ENCODE assay signal across 4 fruit fly cellular contexts in the genomic region with DNA sequence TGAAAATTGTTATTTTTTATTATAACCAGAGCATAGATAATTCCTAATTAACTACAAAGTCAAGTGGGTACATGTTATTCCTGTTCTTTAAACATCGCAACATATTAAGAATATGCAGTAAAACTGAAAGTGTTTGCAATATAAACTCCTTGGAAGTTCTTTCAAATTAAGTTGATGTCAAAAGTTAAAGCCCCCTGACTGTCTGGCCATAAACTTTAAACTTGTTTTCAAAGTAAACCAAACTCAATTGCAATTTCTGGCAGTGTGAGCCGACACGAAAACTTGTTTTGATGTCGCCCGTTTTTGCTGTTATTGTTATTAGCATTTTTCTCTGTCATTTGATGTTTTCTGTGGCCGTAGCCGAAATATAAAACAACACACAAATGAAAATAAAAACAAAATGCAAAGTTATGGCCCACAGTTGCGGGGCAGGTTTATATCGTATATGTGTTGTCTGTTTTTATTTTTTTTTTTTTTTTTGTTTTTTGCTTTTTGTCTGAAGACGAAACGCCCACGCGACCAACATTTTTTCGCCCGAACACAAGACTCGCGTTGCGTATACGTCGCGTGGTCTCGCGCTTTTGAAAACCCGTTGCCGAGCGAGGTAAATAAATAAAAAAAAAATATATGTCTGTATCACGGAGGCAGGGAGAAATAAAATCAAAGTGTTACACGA.
TF ChIP-seq lines count a peak whose summit lies in the region.

No protein-coding gene starts in this region.

- TF ChIP-seq CTCF in whole organism, embryonic (GFP tag; optimal IDR thresholded peaks at IDR 0.05; lab: Kevin White, UChicago): no peak

TF ChIP-seq in whole organism, embryonic, 481 proteins besides CTCF, POLR2A, EP300 and RAD21 (continues in another document):
- TF ChIP-seq H2.0 (GFP tag; IDR thresholded peaks at IDR 0.05; lab: Robert Waterston, UW) (0 out of 2 replicates have a peak, but pooled peaks have one; percentile 20), seq (GFP tag; IDR thresholded peaks at IDR 0.05; lab: Robert Waterston, UW) (0 out of 2 replicates have a peak, but pooled peaks have one; percentile 12), Awh (GFP tag; IDR thresholded peaks at IDR 0.05; lab: Robert Waterston, UW) (no peak), CG18619 (GFP tag; optimal IDR thresholded peaks at IDR 0.05; lab: Kevin White, UChicago) (no peak), CG30020 (tag; optimal IDR thresholded peaks at IDR 0.05; lab: Kevin White, UChicago) (no peak), Oli (tag; optimal IDR thresholded peaks at IDR 0.05; lab: Kevin White, UChicago) (peak; percentile 48), CG31441 (GFP tag; IDR thresholded peaks at IDR 0.05; lab: Robert Waterston, UW) (0 out of 2 replicates have a peak, but pooled peaks have one; percentile 25), al (GFP tag; IDR thresholded peaks at IDR 0.05; lab: Robert Waterston, UW) (0 out of 2 replicates have a peak, but pooled peaks have one; percentile 12), bcd (GFP tag; optimal IDR thresholded peaks at IDR 0.05; lab: Kevin White, UChicago) (peak; percentile 0), cwo (GFP tag; optimal IDR thresholded peaks at IDR 0.05; lab: Kevin White, UChicago) (peak; percentile 3), Sin3A (optimal IDR thresholded peaks at IDR 0.05; lab: Kevin White, UChicago) (no peak), CG13624 (GFP tag; optimal IDR thresholded peaks at IDR 0.05; lab: Kevin White, UChicago) (peak; percentile 20), CG1792 (GFP tag; optimal IDR thresholded peaks at IDR 0.05; lab: Kevin White, UChicago) (no peak), CG33213 (GFP tag; optimal IDR thresholded peaks at IDR 0.05; lab: Kevin White, UChicago) (no peak), lmd (GFP tag; IDR thresholded peaks at IDR 0.05; lab: Robert Waterston, UW) (peak; percentile 46; the same call in 1 of the 2 replicates), chinmo (GFP tag; IDR thresholded peaks at IDR 0.05; lab: Robert Waterston, UW; ENCODE audit: partially characterized antibody) (0 out of 4 replicates have a peak, but pooled peaks have one; percentile 40), grau (tag; optimal IDR thresholded peaks at IDR 0.05; lab: Kevin White, UChicago) (peak; percentile 42), CG6689 (GFP tag; IDR thresholded peaks at IDR 0.05; lab: Robert Waterston, UW) (0 out of 2 replicates have a peak, but pooled peaks have one; percentile 20)

TF ChIP-seq in whole organism, prepupa, 60 proteins besides CTCF, POLR2A, EP300 and RAD21 (continues in another document):
- TF ChIP-seq CG32006 (GFP tag; optimal IDR thresholded peaks at IDR 0.05; lab: Kevin White, UChicago) (peak; percentile 33), Lpt (GFP tag; optimal IDR thresholded peaks at IDR 0.05; lab: Kevin White, UChicago) (peak; percentile 23), CG15336 (GFP tag; IDR thresholded peaks at IDR 0.05; lab: Robert Waterston, UW) (peak; percentile 66; the same call in 1 of the 2 replicates), svp (GFP tag; lab: Kevin White, UChicago) (peak; percentile 66), Met (GFP tag; optimal IDR thresholded peaks at IDR 0.05; lab: Kevin White, UChicago) (no peak), CG6276 (GFP tag; optimal IDR thresholded peaks at IDR 0.05; lab: Kevin White, UChicago) (peak; percentile 20), Hr38 (GFP tag; optimal IDR thresholded peaks at IDR 0.05; lab: Kevin White, UChicago) (no peak), topi (GFP tag; optimal IDR thresholded peaks at IDR 0.05; lab: Kevin White, UChicago) (no peak), Hr39 (GFP tag; optimal IDR thresholded peaks at IDR 0.05; lab: Kevin White, UChicago) (peak; percentile 12), pdm3 (GFP tag; optimal IDR thresholded peaks at IDR 0.05; lab: Kevin White, UChicago) (peak; percentile 28), Blimp-1 (GFP tag; optimal IDR thresholded peaks at IDR 0.05; lab: Kevin White, UChicago) (no peak), net (GFP tag; optimal IDR thresholded peaks at IDR 0.05; lab: Kevin White, UChicago) (peak; percentile 16), Eip78C (GFP tag; lab: Kevin White, UChicago) (peak; percentile 76), ss (GFP tag; optimal IDR thresholded peaks at IDR 0.05; lab: Kevin White, UChicago) (peak; percentile 33 to 34), CG8119 (GFP tag; IDR thresholded peaks at IDR 0.05; lab: Robert Waterston, UW) (peak; percentile 83), Hr4 (GFP tag; optimal IDR thresholded peaks at IDR 0.05; lab: Kevin White, UChicago) (peak; percentile 31), CG6163 (GFP tag; IDR thresholded peaks at IDR 0.05; lab: Robert Waterston, UW) (peak; percentile 76; the same call in 2 of the 3 replicates), CG4318 (GFP tag; optimal IDR thresholded peaks at IDR 0.05; lab: Kevin White, UChicago) (peak; percentile 14), CG11902 (GFP tag; optimal IDR thresholded peaks at IDR 0.05; lab: Kevin White, UChicago) (no peak), achi (GFP tag; optimal IDR thresholded peaks at IDR 0.05; lab: Kevin White, UChicago) (peak; percentile 8), CG11294 (GFP tag; IDR thresholded peaks at IDR 0.05; lab: Robert Waterston, UW) (no peak), OdsH (GFP tag; optimal IDR thresholded peaks at IDR 0.05; lab: Kevin White, UChicago) (peak; percentile 2)

TF ChIP-seq in whole organism, pupa, 21 proteins besides CTCF, POLR2A, EP300 and RAD21:
- TF ChIP-seq CG8301 (tag; optimal IDR thresholded peaks at IDR 0.05; lab: Kevin White, UChicago) (no peak), gl (tag; optimal IDR thresholded peaks at IDR 0.05; lab: Kevin White, UChicago) (no peak), Snoo (tag; optimal IDR thresholded peaks at IDR 0.05; lab: Kevin White, UChicago) (no peak), CG4496 (GFP tag; IDR thresholded peaks at IDR 0.05; lab: Robert Waterston, UW) (peak; percentile 82), CG12605 (GFP tag; IDR thresholded peaks at IDR 0.05; lab: Robert Waterston, UW) (peak; percentile 67), CG15710 (tag; optimal IDR thresholded peaks at IDR 0.05; lab: Kevin White, UChicago) (no peak), CG10348 (GFP tag; IDR thresholded peaks at IDR 0.05; lab: Robert Waterston, UW) (no peak), CG13204 (GFP tag; optimal IDR thresholded peaks at IDR 0.05; lab: Kevin White, UChicago) (no peak), D1 (tag; optimal IDR thresholded peaks at IDR 0.05; lab: Kevin White, UChicago) (no peak), CG17806 (tag; optimal IDR thresholded peaks at IDR 0.05; lab: Kevin White, UChicago) (no peak), fd96Ca (GFP tag; IDR thresholded peaks at IDR 0.05; lab: Robert Waterston, UW) (peak; percentile 70), Pif1A (GFP tag; optimal IDR thresholded peaks at IDR 0.05; lab: Kevin White, UChicago) (peak; percentile 10), CG32121 (GFP tag; IDR thresholded peaks at IDR 0.05; lab: Robert Waterston, UW) (peak; percentile 79; the same call in 1 of the 2 replicates), Ets98B (GFP tag; IDR thresholded peaks at IDR 0.05; lab: Robert Waterston, UW) (peak; percentile 77), Pif1B (GFP tag; optimal IDR thresholded peaks at IDR 0.05; lab: Kevin White, UChicago) (peak; percentile 22)

TF ChIP-seq in whole organism, wandering third instar larva, 38 proteins besides CTCF, POLR2A, EP300 and RAD21:
- no peak for TF ChIP-seq usp (GFP tag; optimal IDR thresholded peaks at IDR 0.05; lab: Kevin White, UChicago)
- TF ChIP-seq sv (GFP tag; optimal IDR thresholded peaks at IDR 0.05; lab: Kevin White, UChicago): peak; percentile 1

Comparison
In these comparisons a context has a peak if more than half of its experiments do, and no peak if none do; other contexts are left out.
1. Of the 7 proteins assayed by ChIP-seq in both whole organism, embryonic and whole organism, prepupa: peak only in whole organism, embryonic: Sox102F; only in whole organism, prepupa: CG16779, Hr39 and Lpt; in both: none; in neither: 3.